Worm (Caenorhabditis elegans): ENCODE measurements around the gene lelo-3.

Gene lelo-3

ce11 chrX:6040435-6041093 lies 18.2 kb upstream of the lelo-3 start:
- TF ChIP-seq lin-1 (GFP tag; IDR thresholded peaks at IDR 0.05) (no peak), unc-62 (GFP tag; optimal IDR thresholded peaks at IDR 0.05 in 1 of 2) (peak in 1 of 2 experiments; percentile 74), unc-62 (tag; optimal IDR thresholded peaks at IDR 0.05) (no peak), lsy-2 (tag; optimal IDR thresholded peaks at IDR 0.05) (no peak), nhr-111 (GFP tag; optimal IDR thresholded peaks at IDR 0.05) (no peak), ceh-82 (tag; optimal IDR thresholded peaks at IDR 0.05) (no peak), fos-1 (tag; optimal IDR thresholded peaks at IDR 0.05) (no peak), aly-2 (tag; optimal IDR thresholded peaks at IDR 0.05) (no peak), ceh-28 (tag; optimal IDR thresholded peaks at IDR 0.05) (no peak), Y5F2A.4 (GFP tag; optimal IDR thresholded peaks at IDR 0.05) (no peak), mxl-3 (GFP tag; optimal IDR thresholded peaks at IDR 0.05) (peak; percentile 2), lin-38 (GFP tag; IDR thresholded peaks at IDR 0.05) (no peak), F44E2.7 (GFP tag; IDR thresholded peaks at IDR 0.05) (no peak), nhr-77 (tag; optimal IDR thresholded peaks at IDR 0.05) (no peak), daf-8 (GFP tag; IDR thresholded peaks at IDR 0.05) (no peak), nhr-11 (tag; optimal IDR thresholded peaks at IDR 0.05) (no peak), skn-1 (tag; optimal IDR thresholded peaks at IDR 0.05) (no peak), ceh-62 (tag; optimal IDR thresholded peaks at IDR 0.05) (no peak), aha-1 (tag) (peak; percentile 73), nhr-28 (tag; optimal IDR thresholded peaks at IDR 0.05) (no peak), nhr-6 (tag; optimal IDR thresholded peaks at IDR 0.05) (no peak), daf-16 (GFP tag; optimal IDR thresholded peaks at IDR 0.05) (peak in 1 of 2 experiments; percentile 22), daf-16 (tag; optimal IDR thresholded peaks at IDR 0.05) (no peak), F49E8.2 (tag; optimal IDR thresholded peaks at IDR 0.05; ENCODE audit: borderline replicate concordance) (no peak), set-16 (GFP tag; IDR thresholded peaks at IDR 0.05) (peak; percentile 78)

- TF ChIP-seq unc-62 (GFP tag; optimal IDR thresholded peaks at IDR 0.05 in 1 of 2) (peak in 1 of 2 experiments; percentile 72), unc-62 (tag; optimal IDR thresholded peaks at IDR 0.05) (no peak), madf-9 (GFP tag; conservative IDR thresholded peaks at IDR 0.05) (no peak), aha-1 (tag) (peak; percentile 29)
These were observed 17.2 kb upstream of the lelo-3 start, which contains the start of gene hsp-25 for ce11 chrX:6039544-6039943. Gene hsp-25, minus strand, starts transcription at chrX:6039644.

- TF ChIP-seq spr-3 (GFP tag; optimal IDR thresholded peaks at IDR 0.05) (no peak), madf-9 (GFP tag; conservative IDR thresholded peaks at IDR 0.05) (no peak), aha-1 (tag) (peak; percentile 33)
These were observed 8.8 kb upstream of the lelo-3 start, which contains the start of gene ipp-5 for ce11 chrX:6031169-6031568. Gene ipp-5, plus strand, starts transcription at chrX:6031469.

- TF ChIP-seq unc-62 (GFP tag; optimal IDR thresholded peaks at IDR 0.05 in 1 of 2) (peak in 1 of 2 experiments; percentile 98), unc-62 (tag; optimal IDR thresholded peaks at IDR 0.05) (no peak), nhr-10 (tag; optimal IDR thresholded peaks at IDR 0.05) (no peak), nhr-6 (tag; optimal IDR thresholded peaks at IDR 0.05) (no peak), aha-1 (tag) (peak; percentile 50)
These were observed 6.7 kb upstream of the lelo-3 start for ce11 chrX:6029075-6029474.

- TF ChIP-seq D1046.2 (GFP tag; IDR thresholded peaks at IDR 0.05) (no peak), nhr-42 (GFP tag; IDR thresholded peaks at IDR 0.05) (no peak), daf-16 (GFP tag; optimal IDR thresholded peaks at IDR 0.05) (no peak), daf-16 (tag; optimal IDR thresholded peaks at IDR 0.05) (peak; percentile 44), pqm-1 (tag; optimal IDR thresholded peaks at IDR 0.05) (peak; percentile 38), aha-1 (tag) (peak; percentile 70), vab-7 (GFP tag; IDR thresholded peaks at IDR 0.05) (no peak), dmd-6 (GFP tag; IDR thresholded peaks at IDR 0.05) (peak; percentile 12; the same call in 1 of the 2 replicates), mxl-2 (GFP tag; conservative IDR thresholded peaks at IDR 0.05) (no peak)
These were observed 4.6 kb upstream of the lelo-3 start for ce11 chrX:6026732-6027528.

All from whole organism, L4 larva.